Worm (Caenorhabditis elegans): ENCODE measurements around the gene C03B1.3.

ce11 chrX:6323129-6323528 is 42.7 kb upstream of the C03B1.3 start, which contains the start of gene col-167:
- no peak for TF ChIP-seq crh-2 (tag; optimal IDR thresholded peaks at IDR 0.05)
- no peak for TF ChIP-seq nhr-6 (tag; optimal IDR thresholded peaks at IDR 0.05)
- TF ChIP-seq ama-1 (optimal IDR thresholded peaks at IDR 0.05): no peak
- no peak for TF ChIP-seq fos-1 (tag; optimal IDR thresholded peaks at IDR 0.05)
- no peak for TF ChIP-seq zag-1 (tag; optimal IDR thresholded peaks at IDR 0.05)
- no peak for TF ChIP-seq elt-3 (tag; optimal IDR thresholded peaks at IDR 0.05)
- no peak for TF ChIP-seq nhr-10 (tag; optimal IDR thresholded peaks at IDR 0.05)
- no peak for TF ChIP-seq nhr-77 (tag; optimal IDR thresholded peaks at IDR 0.05)
- TF ChIP-seq nhr-23 (tag; optimal IDR thresholded peaks at IDR 0.05): no peak
- no peak for TF ChIP-seq lin-11 (tag; optimal IDR thresholded peaks at IDR 0.05)
- TF ChIP-seq F13H6.1 (tag; optimal IDR thresholded peaks at IDR 0.05): no peak
- TF ChIP-seq mdl-1 (tag; optimal IDR thresholded peaks at IDR 0.05): no peak
- no peak for TF ChIP-seq ceh-16 (tag; optimal IDR thresholded peaks at IDR 0.05)
